Fruit fly (Drosophila melanogaster): ENCODE measurements around the gene CG7550.

CG7550 gene

dm6 chr3L:8086218-8086617 is 38.1 kb downstream of the CG7550 start:
- TF ChIP-seq Myc (optimal IDR thresholded peaks at IDR 0.05): no peak
- TF ChIP-seq lola (GFP tag; optimal IDR thresholded peaks at IDR 0.05): no peak
- no peak for TF ChIP-seq Hr83 (GFP tag; optimal IDR thresholded peaks at IDR 0.05; ENCODE audit: poor library complexity, severe bottlenecking)

dm6 chr3L:8081822-8082221 is 42.5 kb downstream of the CG7550 start:
- TF ChIP-seq brk (GFP tag; optimal IDR thresholded peaks at IDR 0.05) (peak; percentile 92), Hnf4 (GFP tag; optimal IDR thresholded peaks at IDR 0.05) (peak; percentile 86), usp (GFP tag; optimal IDR thresholded peaks at IDR 0.05) (no peak), dmrt93B (GFP tag; optimal IDR thresholded peaks at IDR 0.05) (no peak), OdsH (GFP tag; optimal IDR thresholded peaks at IDR 0.05) (peak; percentile 62), h (GFP tag; optimal IDR thresholded peaks at IDR 0.05) (peak; percentile 78), jim (GFP tag; optimal IDR thresholded peaks at IDR 0.05) (no peak), rgr (GFP tag; optimal IDR thresholded peaks at IDR 0.05) (peak; percentile 76), psq (GFP tag; optimal IDR thresholded peaks at IDR 0.05) (peak; percentile 65), Mio (GFP tag; optimal IDR thresholded peaks at IDR 0.05) (no peak), dsf (GFP tag; optimal IDR thresholded peaks at IDR 0.05; ENCODE audit: borderline replicate concordance) (peak; percentile 57), tai (GFP tag; optimal IDR thresholded peaks at IDR 0.05) (peak; percentile 22), lola (GFP tag; optimal IDR thresholded peaks at IDR 0.05) (no peak), Vsx2 (GFP tag; optimal IDR thresholded peaks at IDR 0.05; ENCODE audit: partially characterized antibody) (peak; percentile 54), Hr78 (GFP tag; optimal IDR thresholded peaks at IDR 0.05) (no peak), CrebA (GFP tag; optimal IDR thresholded peaks at IDR 0.05; ENCODE audit: borderline replicate concordance) (no peak), sage (GFP tag; optimal IDR thresholded peaks at IDR 0.05) (peak; percentile 80), Dfd (GFP tag; optimal IDR thresholded peaks at IDR 0.05) (no peak), CG9705 (GFP tag; optimal IDR thresholded peaks at IDR 0.05) (no peak), Myc (optimal IDR thresholded peaks at IDR 0.05) (no peak), N (GFP tag; optimal IDR thresholded peaks at IDR 0.05) (no peak), pan (optimal IDR thresholded peaks at IDR 0.05) (no peak), Jra (GFP tag; optimal IDR thresholded peaks at IDR 0.05) (peak; percentile 53), sv (GFP tag; optimal IDR thresholded peaks at IDR 0.05) (no peak), dl (GFP tag; optimal IDR thresholded peaks at IDR 0.05; ENCODE audit: insufficient read depth in 1 of 2, partially characterized antibody in 2 of 2) (peak; percentile 28 to 76), ey (GFP tag; optimal IDR thresholded peaks at IDR 0.05) (peak; percentile 32), GATAd (GFP tag; optimal IDR thresholded peaks at IDR 0.05) (no peak), fru (GFP tag; optimal IDR thresholded peaks at IDR 0.05) (peak; percentile 49), Sp1 (GFP tag; optimal IDR thresholded peaks at IDR 0.05) (peak; percentile 63), br (GFP tag; optimal IDR thresholded peaks at IDR 0.05) (peak; percentile 79), foxo (GFP tag; optimal IDR thresholded peaks at IDR 0.05) (peak; percentile 57 to 70), CG32264 (GFP tag; optimal IDR thresholded peaks at IDR 0.05) (peak; percentile 60), Hr83 (GFP tag; optimal IDR thresholded peaks at IDR 0.05; ENCODE audit: poor library complexity, severe bottlenecking) (peak; percentile 88), HLH106 (tag; optimal IDR thresholded peaks at IDR 0.05) (peak; percentile 17), Abd-B (GFP tag; optimal IDR thresholded peaks at IDR 0.05) (no peak), Rel (GFP tag; optimal IDR thresholded peaks at IDR 0.05) (peak; percentile 67), Rel (tag; optimal IDR thresholded peaks at IDR 0.05) (no peak), woc (GFP tag; optimal IDR thresholded peaks at IDR 0.05) (peak; percentile 32), Dif (GFP tag; optimal IDR thresholded peaks at IDR 0.05; ENCODE audit: partially characterized antibody) (peak; percentile 87)

- no peak for TF ChIP-seq Myc (optimal IDR thresholded peaks at IDR 0.05)
- no peak for TF ChIP-seq Vsx2 (GFP tag; optimal IDR thresholded peaks at IDR 0.05; ENCODE audit: partially characterized antibody)
- no peak for TF ChIP-seq pan (optimal IDR thresholded peaks at IDR 0.05)
- no peak for TF ChIP-seq dl (GFP tag; optimal IDR thresholded peaks at IDR 0.05; ENCODE audit: insufficient read depth in 1 of 2, partially characterized antibody in 2 of 2)
- TF ChIP-seq h (GFP tag; optimal IDR thresholded peaks at IDR 0.05): no peak
- no peak for TF ChIP-seq HLH106 (tag; optimal IDR thresholded peaks at IDR 0.05)
Observed at dm6 chr3L:8080790-8081189, 43.5 kb downstream of the CG7550 start.

All from whole organism, wandering third instar larva.